Worm (Caenorhabditis elegans) whole organism, early embryonic: ENCODE measurements around the gene Y53F4B.7.

Experiments used
- B0310.2 ChIP-seq: sonication (generic microtip); optimal IDR thresholded peaks from 2 replicates; lab custom pipeline; 2016; ENCODE audit warnings: mild to moderate bottlenecking, missing genetic modification characterization, missing compliant biosample characterization
- F13C5.2 ChIP-seq: sonication (generic microtip); optimal IDR thresholded peaks from 2 replicates; lab custom pipeline; 2017; ENCODE audit warnings: mild to moderate bottlenecking, missing genetic modification characterization, inconsistent platforms, missing compliant biosample characterization
- aly-1 ChIP-seq: sonication (generic microtip); optimal IDR thresholded peaks from 2 replicates; lab custom pipeline; 2016; ENCODE audit warnings: missing genetic modification characterization, missing compliant biosample characterization
- ama-1 ChIP-seq: fragments of 150-350 bp; optimal IDR thresholded peaks from 2 replicates; lab custom pipeline; 2014
- ceh-13 ChIP-seq: fragments of 200-800 bp; sonication (Bioruptor generic); optimal IDR thresholded peaks from 2 replicates; lab custom pipeline; 2018; ENCODE audit warnings: mild to moderate bottlenecking, missing genetic modification characterization, missing compliant biosample characterization
- ceh-36 ChIP-seq: sonication (generic microtip); optimal IDR thresholded peaks from 2 replicates; lab custom pipeline; 2016; ENCODE audit warnings: missing genetic modification characterization, inconsistent platforms, missing compliant biosample characterization
- ets-7 ChIP-seq: sonication (generic microtip); optimal IDR thresholded peaks from 2 replicates; lab custom pipeline; 2016; ENCODE audit warnings: missing genotype, missing genetic modification characterization, missing compliant biosample characterization
- flt-1 ChIP-seq: fragments of 200-800 bp; sonication (Bioruptor generic); IDR thresholded peaks from 2 replicates; pipeline ENCODE4 v1.3.6; 2022; ENCODE audit warnings: missing genetic modification characterization, missing compliant biosample characterization
- hmbx-1 ChIP-seq: sonication (generic microtip); optimal IDR thresholded peaks from 2 replicates; lab custom pipeline; 2016; ENCODE audit warnings: mild to moderate bottlenecking, missing genetic modification characterization, missing compliant biosample characterization
- hmg-4 ChIP-seq: fragments of 200-800 bp; sonication (Bioruptor generic); optimal IDR thresholded peaks from 2 replicates; lab custom pipeline; 2018; ENCODE audit warnings: mild to moderate bottlenecking, missing genetic modification characterization, missing compliant biosample characterization
- hnd-1 ChIP-seq: sonication (generic microtip); optimal IDR thresholded peaks from 2 replicates; lab custom pipeline; 2016; ENCODE audit warnings: missing genetic modification characterization, missing compliant biosample characterization
- pes-1 ChIP-seq: fragments of 200-800 bp; sonication (Bioruptor generic); IDR thresholded peaks from 2 replicates; pipeline ENCODE4 v1.3.6; 2022; ENCODE audit warnings: missing genetic modification reagents, missing genetic modification characterization, missing compliant biosample characterization
- scrt-1 ChIP-seq: fragments of 200-800 bp; sonication (Bioruptor generic); IDR thresholded peaks from 2 replicates; pipeline ENCODE4 v1.3.6; 2022; ENCODE audit warnings: missing genetic modification characterization, missing compliant biosample characterization
- sea-1 ChIP-seq: fragments of 200-800 bp; sonication (Bioruptor generic); conservative IDR thresholded peaks from 2 replicates; pipeline ENCODE4 v1.3.6; 2022; ENCODE audit warnings: missing genetic modification characterization, missing compliant biosample characterization
- tbx-11 ChIP-seq: fragments of 200-800 bp; sonication (Bioruptor generic); IDR thresholded peaks from 2 replicates; pipeline ENCODE4 v1.3.6; 2022; ENCODE audit warnings: missing genetic modification characterization, missing compliant biosample characterization
- tbx-37 ChIP-seq: fragments of 200-800 bp; sonication (Bioruptor generic); conservative IDR thresholded peaks from 2 replicates; pipeline ENCODE4 v1.3.6; 2022; ENCODE audit warnings: missing genetic modification reagents, missing genetic modification characterization, missing compliant biosample characterization
- tra-4 ChIP-seq: sonication (generic microtip); optimal IDR thresholded peaks from 2 replicates; lab custom pipeline; 2017; ENCODE audit warnings: missing genetic modification characterization, missing compliant biosample characterization

Gene Y53F4B.7

ce11 chrII:15004538-15004937 lies 11.8 kb downstream of the Y53F4B.7 start:
- no peak for TF ChIP-seq hmg-4 (GFP tag; lab: Kevin White, UChicago)
- TF ChIP-seq ceh-13 = no peak
- no peak for TF ChIP-seq ets-7 (tag; lab: Kevin White, UChicago)
- no peak for TF ChIP-seq aly-1 (tag; lab: Kevin White, UChicago)
- TF ChIP-seq B0310.2 (tag; lab: Kevin White, UChicago) = no peak
- TF ChIP-seq sea-1 (GFP tag; lab: Robert Waterston, UW) = no peak
- no peak for TF ChIP-seq scrt-1 (GFP tag; lab: Robert Waterston, UW)
- TF ChIP-seq tra-4 = no peak
- TF ChIP-seq hnd-1 = no peak
- TF ChIP-seq flt-1 = no peak
- TF ChIP-seq tbx-37 = no peak
- no peak for TF ChIP-seq tbx-11 (GFP tag; lab: Robert Waterston, UW)
- no peak for TF ChIP-seq ama-1 (lab: Kevin White, UChicago)

DNA sequence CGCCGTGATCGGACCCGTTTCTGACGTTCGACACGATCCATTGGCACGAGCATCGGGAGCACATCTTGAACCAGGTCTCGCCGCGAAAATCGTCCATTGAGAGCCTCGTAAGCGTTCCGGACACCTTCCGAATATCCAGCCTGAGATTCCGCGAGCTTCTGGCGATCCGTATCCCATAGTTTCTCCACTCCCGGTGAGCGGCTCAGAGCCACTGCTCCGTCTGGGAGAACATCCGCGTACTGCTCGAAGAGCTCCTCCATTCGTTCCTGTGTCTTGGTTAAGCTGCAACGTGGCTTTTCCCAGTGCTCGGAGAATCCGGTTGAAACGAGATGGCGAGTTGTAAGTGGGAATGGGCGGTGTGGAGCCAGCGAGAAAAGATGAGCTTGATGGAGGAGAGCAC lies 12.4 kb downstream of the Y53F4B.7 start:
- TF ChIP-seq pes-1 (GFP tag; lab: Robert Waterston, UW) (no peak), ama-1 (lab: Kevin White, UChicago) (no peak), tbx-11 (GFP tag; lab: Robert Waterston, UW) (no peak), ets-7 (tag; lab: Kevin White, UChicago) (no peak), hnd-1 (no peak), tra-4 (no peak), flt-1 (no peak), ceh-13 (no peak), tbx-37 (no peak), F13C5.2 (tag; lab: Kevin White, UChicago) (no peak), aly-1 (tag; lab: Kevin White, UChicago) (no peak), ceh-36 (tag; lab: Kevin White, UChicago) (no peak), hmbx-1 (tag; lab: Kevin White, UChicago) (no peak), hmg-4 (GFP tag; lab: Kevin White, UChicago) (no peak), sea-1 (GFP tag; lab: Robert Waterston, UW) (no peak), scrt-1 (GFP tag; lab: Robert Waterston, UW) (no peak), B0310.2 (tag; lab: Kevin White, UChicago) (no peak)

ce11 chrII:15008481-15009057 lies 15.9 kb downstream of the Y53F4B.7 start:
- no peak for TF ChIP-seq ceh-36 (tag; lab: Kevin White, UChicago)
- TF ChIP-seq B0310.2 (tag; lab: Kevin White, UChicago) = no peak
- 0 out of 2 replicates have a peak, but pooled peaks have one; percentile 23 for TF ChIP-seq pes-1 (GFP tag; lab: Robert Waterston, UW)
- no peak for TF ChIP-seq flt-1

ce11 chrII:15010366-15011235 lies 17.9 kb downstream of the Y53F4B.7 start, which contains the start of the genes Y53F4B.9 and Y53F4B.11:
Gene Y53F4B.9 (minus strand): TSS chrII:15010416.
Gene Y53F4B.11 (plus strand): TSS chrII:15010748.
- TF ChIP-seq scrt-1 (GFP tag; lab: Robert Waterston, UW) (no peak), tbx-37 (peak; percentile 44; the same call in 1 of the 2 replicates), F13C5.2 (tag; lab: Kevin White, UChicago) (peak; percentile 35), B0310.2 (tag; lab: Kevin White, UChicago) (no peak), sea-1 (GFP tag; lab: Robert Waterston, UW) (peak; percentile 19; the same call in 1 of the 2 replicates), flt-1 (no peak)

DNA sequence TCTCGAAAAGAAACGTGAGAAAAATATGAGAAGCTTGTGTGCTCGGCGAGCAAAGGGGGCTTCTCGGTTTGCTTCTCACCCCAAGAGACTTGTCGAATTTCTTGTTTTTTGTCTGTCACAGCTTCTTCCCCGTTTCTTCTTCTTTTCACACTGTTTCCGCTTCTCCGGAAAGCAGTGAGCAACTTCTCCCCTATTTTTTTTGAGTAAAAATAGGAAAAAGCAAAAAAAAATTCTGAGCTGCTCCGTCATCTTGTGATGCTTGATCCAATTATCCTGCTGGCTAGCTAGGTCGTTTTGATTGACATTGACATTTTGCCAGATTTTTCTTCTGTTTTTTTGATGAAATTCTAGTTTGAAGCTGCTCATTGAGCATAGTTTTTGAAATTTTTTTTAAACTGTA lies 21.7 kb downstream of the Y53F4B.7 start, which contains the start of gene Y53F4B.51:
Y53F4B.51 (minus strand) TSS at position 63 of the 400 bp plus-strand sequence.
- TF ChIP-seq B0310.2 (tag; lab: Kevin White, UChicago) (no peak), aly-1 (tag; lab: Kevin White, UChicago) (no peak), tra-4 (no peak), ama-1 (lab: Kevin White, UChicago) (no peak), F13C5.2 (tag; lab: Kevin White, UChicago) (no peak), ceh-13 (no peak), hmg-4 (GFP tag; lab: Kevin White, UChicago) (no peak), scrt-1 (GFP tag; lab: Robert Waterston, UW) (no peak), hnd-1 (no peak), flt-1 (no peak), tbx-37 (no peak), ets-7 (tag; lab: Kevin White, UChicago) (no peak), ceh-36 (tag; lab: Kevin White, UChicago) (no peak), hmbx-1 (tag; lab: Kevin White, UChicago) (no peak), pes-1 (GFP tag; lab: Robert Waterston, UW) (no peak), sea-1 (GFP tag; lab: Robert Waterston, UW) (no peak), tbx-11 (GFP tag; lab: Robert Waterston, UW) (no peak)

DNA sequence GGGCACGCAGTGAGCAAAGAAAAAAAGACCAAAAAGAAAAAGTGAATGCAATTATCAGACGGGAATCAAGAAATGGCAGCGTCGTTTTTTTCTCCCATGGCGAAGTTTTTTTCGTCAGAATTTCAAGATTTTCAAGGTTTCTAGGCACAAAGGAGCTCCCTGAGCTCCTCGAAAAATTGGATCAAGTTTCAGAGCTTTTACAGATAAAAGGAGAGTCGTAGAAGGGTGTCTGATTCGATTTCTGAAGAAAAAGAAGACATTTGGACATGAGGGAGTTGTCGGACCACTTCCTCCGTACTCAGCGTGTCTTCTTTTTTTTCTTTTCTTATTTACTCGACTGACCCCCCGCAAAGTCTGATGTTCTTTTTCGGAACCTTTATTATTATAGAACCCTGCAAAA lies 23.0 kb downstream of the Y53F4B.7 start:
- TF ChIP-seq ceh-13 = no peak
- TF ChIP-seq hnd-1 = no peak
- no peak for TF ChIP-seq ets-7 (tag; lab: Kevin White, UChicago)
- TF ChIP-seq ceh-36 (tag; lab: Kevin White, UChicago) = no peak
- TF ChIP-seq B0310.2 (tag; lab: Kevin White, UChicago) = no peak
- TF ChIP-seq hmg-4 (GFP tag; lab: Kevin White, UChicago) = no peak
- TF ChIP-seq tbx-11 (GFP tag; lab: Robert Waterston, UW) = no peak
- no peak for TF ChIP-seq flt-1
- no peak for TF ChIP-seq F13C5.2 (tag; lab: Kevin White, UChicago)
- TF ChIP-seq tra-4 = no peak
- no peak for TF ChIP-seq ama-1 (lab: Kevin White, UChicago)
- TF ChIP-seq sea-1 (GFP tag; lab: Robert Waterston, UW) = no peak
- no peak for TF ChIP-seq hmbx-1 (tag; lab: Kevin White, UChicago)
- no peak for TF ChIP-seq scrt-1 (GFP tag; lab: Robert Waterston, UW)
- TF ChIP-seq aly-1 (tag; lab: Kevin White, UChicago) = no peak
- TF ChIP-seq tbx-37 = no peak
- TF ChIP-seq pes-1 (GFP tag; lab: Robert Waterston, UW) = no peak
